Fruit fly (Drosophila melanogaster) whole organism, wandering third instar larva: ENCODE results near the gene h-cup.

Experiments used
- Abd-B ChIP-seq: fragments of >200 bp; optimal IDR thresholded peaks from 2 replicates; lab custom pipeline; 2017; ENCODE audit warnings: missing biosample characterization, missing genetic modification characterization
- CG32264 ChIP-seq: fragments of 200-800 bp; sonication (Bioruptor generic); optimal IDR thresholded peaks from 2 replicates; lab custom pipeline; 2016; ENCODE audit warnings: missing biosample characterization, missing genetic modification characterization
- CG9705 ChIP-seq: fragments of 200-800 bp; sonication (Bioruptor generic); optimal IDR thresholded peaks from 2 replicates; lab custom pipeline; 2018; ENCODE audit warnings: missing biosample characterization, mild to moderate bottlenecking, missing genetic modification characterization
- CrebA ChIP-seq: fragments of 200-800 bp; sonication (Bioruptor generic); optimal IDR thresholded peaks from 2 replicates; lab custom pipeline; 2016; ENCODE audit warnings: missing biosample characterization, mild to moderate bottlenecking, missing genetic modification characterization, borderline replicate concordance
- Dfd ChIP-seq: fragments of >200 bp; optimal IDR thresholded peaks from 2 replicates; lab custom pipeline; 2017; ENCODE audit warnings: missing biosample characterization, missing genetic modification characterization
- Dif ChIP-seq: fragments of 200-275, 200-300 bp; sonication (Bioruptor generic); optimal IDR thresholded peaks from 2 replicates; lab custom pipeline; 2018; ENCODE audit warnings: missing biosample characterization, missing genetic modification characterization; ENCODE audit not compliant: partially characterized antibody
- GATAd ChIP-seq: sonication (Bioruptor generic); optimal IDR thresholded peaks from 2 replicates; lab custom pipeline; 2016; ENCODE audit warnings: missing biosample characterization, missing genetic modification characterization
- HLH106 ChIP-seq: fragments of 200-800 bp; optimal IDR thresholded peaks from 3 replicates; lab custom pipeline; 2019; ENCODE audit warnings: missing biosample characterization, mild to moderate bottlenecking, missing genetic modification characterization, moderate library complexity
- Hnf4 ChIP-seq: fragments of 200-800 bp; sonication (Bioruptor generic); optimal IDR thresholded peaks from 2 replicates; lab custom pipeline; 2016; ENCODE audit warnings: missing biosample characterization, mild to moderate bottlenecking, missing genetic modification characterization
- Hr78 ChIP-seq: fragments of >200 bp; optimal IDR thresholded peaks from 2 replicates; lab custom pipeline; 2017; ENCODE audit warnings: missing biosample characterization, missing genetic modification characterization
- Hr83 ChIP-seq: fragments of 200-300 bp; sonication (Bioruptor generic); optimal IDR thresholded peaks from 2 replicates; lab custom pipeline; 2016; ENCODE audit warnings: missing biosample characterization, mild to moderate bottlenecking, missing genetic modification characterization, moderate library complexity; ENCODE audit not compliant: poor library complexity, severe bottlenecking
- Jra ChIP-seq: sonication (Bioruptor generic); optimal IDR thresholded peaks from 2 replicates; lab custom pipeline; 2016; ENCODE audit warnings: missing biosample characterization, missing genetic modification characterization
- Mio ChIP-seq: sonication (Bioruptor generic); optimal IDR thresholded peaks from 2 replicates; lab custom pipeline; 2016; ENCODE audit warnings: missing biosample characterization, missing genetic modification characterization
- Myc ChIP-seq: fragments of >200 bp; optimal IDR thresholded peaks from 2 replicates; lab custom pipeline; 2017
- N ChIP-seq: fragments of >200 bp; optimal IDR thresholded peaks from 2 replicates; lab custom pipeline; 2018; ENCODE audit warnings: missing biosample characterization, missing external identifiers, missing genetic modification characterization
- OdsH ChIP-seq: fragments of 200-800 bp; sonication (Bioruptor generic); optimal IDR thresholded peaks from 2 replicates; lab custom pipeline; 2016; ENCODE audit warnings: missing biosample characterization, mild to moderate bottlenecking, missing genetic modification characterization
- Rel ChIP-seq, 2 experiments: fragments of 200-800 bp; sonication (Bioruptor generic) in 1 of 2; optimal IDR thresholded peaks; 2 replicates in 1 of 2; 3 replicates in 1 of 2; lab custom pipeline; 2016 to 2019; ENCODE audit warnings: mild to moderate bottlenecking in 2 of 2, missing biosample characterization in 2 of 2, missing genetic modification characterization in 2 of 2, moderate library complexity in 1 of 2
- Sp1 ChIP-seq: fragments of 200-800 bp; sonication (Bioruptor generic); optimal IDR thresholded peaks from 3 replicates; lab custom pipeline; 2019; ENCODE audit warnings: missing biosample characterization, mild to moderate bottlenecking, missing genetic modification characterization, moderate library complexity
- Vsx2 ChIP-seq: fragments of 200-300, 225-300 bp; sonication (Bioruptor generic); optimal IDR thresholded peaks from 2 replicates; lab custom pipeline; 2018; ENCODE audit warnings: missing biosample characterization, missing genetic modification characterization; ENCODE audit not compliant: partially characterized antibody
- brk ChIP-seq: fragments of 200-800 bp; sonication (Bioruptor generic); optimal IDR thresholded peaks from 2 replicates; lab custom pipeline; 2016; ENCODE audit warnings: missing biosample characterization, mild to moderate bottlenecking, missing genetic modification characterization
- dl ChIP-seq, 2 experiments: fragments of 175-275, 200-275 bp in 1 of 2; fragments of 200-275 bp in 1 of 2; sonication (Bioruptor generic); optimal IDR thresholded peaks; lab custom pipeline; 2018; ENCODE audit warnings: mild to moderate bottlenecking in 2 of 2, missing biosample characterization in 2 of 2, missing genetic modification characterization in 2 of 2, moderate library complexity in 2 of 2; ENCODE audit not compliant: partially characterized antibody in 2 of 2, insufficient read depth in 1 of 2
- dmrt93B ChIP-seq: fragments of 200-800 bp; sonication (Bioruptor generic); optimal IDR thresholded peaks from 2 replicates; lab custom pipeline; 2018; ENCODE audit warnings: missing biosample characterization, mild to moderate bottlenecking, missing genetic modification characterization
- dsf ChIP-seq: sonication (Bioruptor generic); optimal IDR thresholded peaks from 2 replicates; lab custom pipeline; 2016; ENCODE audit warnings: missing biosample characterization, missing genetic modification characterization, borderline replicate concordance
- ey ChIP-seq: fragments of 200-800 bp; sonication (Bioruptor generic); optimal IDR thresholded peaks from 2 replicates; lab custom pipeline; 2016; ENCODE audit warnings: missing biosample characterization, missing genetic modification characterization
- foxo ChIP-seq, 2 experiments: fragments of 200-800 bp; sonication (Bioruptor generic); optimal IDR thresholded peaks; 2 replicates in 1 of 2; 3 replicates in 1 of 2; lab custom pipeline; 2016 to 2017; ENCODE audit warnings: missing biosample characterization in 2 of 2, missing genetic modification characterization in 2 of 2
- fru ChIP-seq: fragments of 200-800 bp; sonication (Bioruptor generic); optimal IDR thresholded peaks from 3 replicates; lab custom pipeline; 2016; ENCODE audit warnings: missing biosample characterization, mild to moderate bottlenecking, missing genetic modification characterization
- h ChIP-seq: fragments of 200-800 bp; sonication (Bioruptor generic); optimal IDR thresholded peaks from 3 replicates; lab custom pipeline; 2016; ENCODE audit warnings: missing biosample characterization, mild to moderate bottlenecking, missing genetic modification characterization
- jim ChIP-seq: fragments of 175-275, 200-325 bp; sonication (Bioruptor generic); optimal IDR thresholded peaks from 2 replicates; lab custom pipeline; 2016; ENCODE audit warnings: missing biosample characterization, mild to moderate bottlenecking, missing genetic modification characterization
- lola ChIP-seq: fragments of >200 bp; optimal IDR thresholded peaks from 2 replicates; lab custom pipeline; 2017; ENCODE audit warnings: missing biosample characterization, missing genetic modification characterization
- pan ChIP-seq: fragments of >200 bp; optimal IDR thresholded peaks from 2 replicates; lab custom pipeline; 2017
- psq ChIP-seq: fragments of 200-800 bp; sonication (Bioruptor generic); optimal IDR thresholded peaks from 3 replicates; lab custom pipeline; 2017; ENCODE audit warnings: missing biosample characterization, mild to moderate bottlenecking, missing genetic modification characterization, moderate library complexity
- rgr ChIP-seq: fragments of 200-800 bp; sonication (Bioruptor generic); optimal IDR thresholded peaks from 3 replicates; lab custom pipeline; 2016; ENCODE audit warnings: missing biosample characterization, mild to moderate bottlenecking, missing genetic modification characterization
- sage ChIP-seq: fragments of 200-800 bp; sonication (Bioruptor generic); optimal IDR thresholded peaks from 2 replicates; lab custom pipeline; 2016; ENCODE audit warnings: missing biosample characterization, mild to moderate bottlenecking, missing genetic modification characterization
- sv ChIP-seq: fragments of 200-800 bp; sonication (Bioruptor generic); optimal IDR thresholded peaks from 3 replicates; lab custom pipeline; 2016; ENCODE audit warnings: missing biosample characterization, missing genetic modification characterization
- tai ChIP-seq: sonication (Bioruptor generic); optimal IDR thresholded peaks from 2 replicates; lab custom pipeline; 2016; ENCODE audit warnings: missing biosample characterization, missing genetic modification characterization
- usp ChIP-seq: fragments of >200 bp; optimal IDR thresholded peaks from 2 replicates; lab custom pipeline; 2017; ENCODE audit warnings: missing biosample characterization, missing genetic modification characterization
- woc ChIP-seq: sonication (Bioruptor generic); optimal IDR thresholded peaks from 2 replicates; lab custom pipeline; 2016; ENCODE audit warnings: missing biosample characterization, mild to moderate bottlenecking, missing genetic modification characterization

The h-cup gene

DNA sequence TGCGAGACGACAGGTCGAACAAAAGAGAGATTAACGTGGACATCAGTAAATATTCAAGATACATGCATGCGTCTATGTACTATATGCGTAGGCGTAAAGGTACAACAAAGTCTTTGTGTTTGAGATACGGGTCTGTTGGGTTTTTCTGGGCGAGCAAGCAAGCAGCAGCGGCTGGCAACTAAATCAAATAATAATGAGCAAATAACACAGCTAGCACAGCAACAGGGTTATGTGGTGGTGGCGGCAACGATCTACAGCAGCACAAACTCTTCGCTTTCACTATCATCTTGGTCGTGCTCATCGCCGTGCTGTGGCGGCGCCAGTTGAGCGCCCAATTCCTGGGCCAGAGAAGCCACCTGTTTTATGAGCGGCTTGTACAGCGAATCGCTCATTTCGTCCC is 28.7 kb downstream of the h-cup start:
- no peak for TF ChIP-seq psq (GFP tag; lab: Kevin White, UChicago)
- no peak for TF ChIP-seq sv (GFP tag; lab: Kevin White, UChicago)
- TF ChIP-seq CG32264 (GFP tag; lab: Kevin White, UChicago), result no peak
- no peak for TF ChIP-seq Rel (GFP tag; optimal IDR thresholded peaks at IDR 0.05; lab: Kevin White, UChicago)
- no peak for TF ChIP-seq Rel (tag; optimal IDR thresholded peaks at IDR 0.05; lab: Kevin White, UChicago)
- TF ChIP-seq Vsx2 (GFP tag; lab: Kevin White, UChicago), result no peak
- TF ChIP-seq foxo (GFP tag; optimal IDR thresholded peaks at IDR 0.05; lab: Kevin White, UChicago), result no peak
- TF ChIP-seq dmrt93B, result no peak
- no peak for TF ChIP-seq Myc (lab: Kevin White, UChicago)
- TF ChIP-seq brk (GFP tag; lab: Kevin White, UChicago), result no peak
- TF ChIP-seq Jra (GFP tag; lab: Kevin White, UChicago), result no peak
- TF ChIP-seq Hr78 (GFP tag; lab: Kevin White, UChicago), result no peak
- no peak for TF ChIP-seq Hnf4 (GFP tag; lab: Kevin White, UChicago)
- no peak for TF ChIP-seq Mio (GFP tag; lab: Kevin White, UChicago)
- TF ChIP-seq usp (GFP tag; lab: Kevin White, UChicago), result no peak
- TF ChIP-seq Abd-B (GFP tag; lab: Kevin White, UChicago), result no peak
- no peak for TF ChIP-seq GATAd (GFP tag; lab: Kevin White, UChicago)
- no peak for TF ChIP-seq fru (GFP tag; lab: Kevin White, UChicago)
- no peak for TF ChIP-seq Sp1 (GFP tag; lab: Kevin White, UChicago)
- TF ChIP-seq pan (lab: Kevin White, UChicago), result no peak
- TF ChIP-seq Hr83, result no peak

DNA sequence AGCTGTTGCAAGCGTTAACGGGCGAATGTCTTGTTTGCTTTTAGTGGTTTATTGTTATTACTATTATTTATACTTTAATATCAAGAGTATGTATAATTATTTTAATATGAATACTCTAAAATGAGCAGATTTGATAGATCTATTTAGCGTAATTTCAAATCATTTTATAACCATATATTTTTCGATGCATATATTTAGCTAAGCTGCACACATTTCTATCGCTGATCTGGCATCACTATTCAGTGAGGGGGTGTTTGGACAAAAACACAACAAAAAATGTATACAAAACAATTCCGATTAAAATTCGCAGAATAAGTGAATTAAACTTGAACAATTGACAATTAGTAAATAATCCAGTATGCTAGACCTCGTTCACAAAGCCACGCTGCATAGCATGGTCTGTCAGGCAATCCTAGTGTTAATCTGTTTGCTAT is 31.7 kb downstream of the h-cup start, which contains the start of the genes Trs33 and Tmtc4:
Gene Trs33, minus strand, starts transcription at position 3 of the 434 bp plus-strand sequence.
Gene Tmtc4, plus strand, starts transcription at position 233 of the 434 bp plus-strand sequence.
- TF ChIP-seq Abd-B (GFP tag; lab: Kevin White, UChicago) (no peak), ey (no peak), Dif (GFP tag; lab: Kevin White, UChicago) (no peak), rgr (peak; percentile 70), h (GFP tag; lab: Kevin White, UChicago) (peak; percentile 49), Hr83 (peak; percentile 23), Mio (GFP tag; lab: Kevin White, UChicago) (no peak), woc (peak; percentile 71), Sp1 (GFP tag; lab: Kevin White, UChicago) (peak; percentile 29), OdsH (peak; percentile 11), Vsx2 (GFP tag; lab: Kevin White, UChicago) (no peak), fru (GFP tag; lab: Kevin White, UChicago) (no peak), foxo (GFP tag; optimal IDR thresholded peaks at IDR 0.05; lab: Kevin White, UChicago) (peak in 1 of 2 experiments; percentile 66), psq (GFP tag; lab: Kevin White, UChicago) (peak; percentile 51), GATAd (GFP tag; lab: Kevin White, UChicago) (no peak), brk (GFP tag; lab: Kevin White, UChicago) (no peak), N (no peak), HLH106 (tag; lab: Kevin White, UChicago) (peak; percentile 67), CG9705 (GFP tag; lab: Kevin White, UChicago) (peak; percentile 56), Dfd (GFP tag; lab: Kevin White, UChicago) (no peak), dl (GFP tag; optimal IDR thresholded peaks at IDR 0.05; lab: Kevin White, UChicago; ENCODE audit: insufficient read depth in 1 of 2, partially characterized antibody in 2 of 2) (no peak), dmrt93B (no peak), Jra (GFP tag; lab: Kevin White, UChicago) (no peak), Myc (lab: Kevin White, UChicago) (peak; percentile 87), Rel (GFP tag; optimal IDR thresholded peaks at IDR 0.05; lab: Kevin White, UChicago) (no peak), Rel (tag; optimal IDR thresholded peaks at IDR 0.05; lab: Kevin White, UChicago) (peak; percentile 51)
- TF ChIP-seq, all 38 proteins: peak for 12

DNA sequence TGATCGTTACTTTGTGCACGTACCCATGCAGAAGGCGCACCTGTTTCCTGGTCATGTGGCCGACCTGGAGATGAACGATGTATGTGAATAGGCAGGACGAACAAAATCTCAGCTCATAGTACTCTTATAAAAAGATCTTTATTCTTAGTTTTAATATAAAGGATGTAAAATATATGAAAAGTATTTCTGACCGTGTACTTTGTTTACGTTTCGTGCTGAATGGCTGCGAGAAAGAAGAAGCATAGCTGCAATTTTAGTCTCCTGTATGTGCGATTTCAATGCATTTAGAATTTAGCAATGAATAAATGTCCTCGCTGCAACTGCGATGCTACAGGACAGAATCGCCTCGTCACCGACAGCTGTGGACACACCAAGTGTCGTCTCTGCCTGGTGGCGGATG is 34.9 kb downstream of the h-cup start, which contains the start of the genes CG42726 and CG42727:
Gene CG42726, plus strand, starts transcription at position 227 of the 400 bp plus-strand sequence.
Gene CG42727, plus strand, starts transcription at position 227 of the 400 bp plus-strand sequence.
- TF ChIP-seq psq (GFP tag; lab: Kevin White, UChicago), result no peak
- no peak for TF ChIP-seq sage
- TF ChIP-seq Myc (lab: Kevin White, UChicago), result no peak
- TF ChIP-seq Jra (GFP tag; lab: Kevin White, UChicago), result no peak
- TF ChIP-seq rgr, result peak; percentile 56
- no peak for TF ChIP-seq CrebA (GFP tag; lab: Kevin White, UChicago)
- peak; percentile 27 for TF ChIP-seq ey
- TF ChIP-seq Rel (GFP tag; optimal IDR thresholded peaks at IDR 0.05; lab: Kevin White, UChicago), result no peak
- TF ChIP-seq Rel (tag; optimal IDR thresholded peaks at IDR 0.05; lab: Kevin White, UChicago), result no peak
- TF ChIP-seq Sp1 (GFP tag; lab: Kevin White, UChicago), result peak; percentile 28
- peak; percentile 14 for TF ChIP-seq sv (GFP tag; lab: Kevin White, UChicago)
- no peak for TF ChIP-seq Dif (GFP tag; lab: Kevin White, UChicago)
- no peak for TF ChIP-seq fru (GFP tag; lab: Kevin White, UChicago)
- TF ChIP-seq Vsx2 (GFP tag; lab: Kevin White, UChicago), result no peak
- TF ChIP-seq OdsH, result peak; percentile 18
- no peak for TF ChIP-seq GATAd (GFP tag; lab: Kevin White, UChicago)
- TF ChIP-seq N, result no peak
- no peak for TF ChIP-seq Mio (GFP tag; lab: Kevin White, UChicago)
- peak; percentile 16 for TF ChIP-seq CG9705 (GFP tag; lab: Kevin White, UChicago)
- no peak for TF ChIP-seq Hnf4 (GFP tag; lab: Kevin White, UChicago)
- peak in 1 of 2 experiments; percentile 60 for TF ChIP-seq foxo (GFP tag; optimal IDR thresholded peaks at IDR 0.05; lab: Kevin White, UChicago)
- TF ChIP-seq h (GFP tag; lab: Kevin White, UChicago), result peak; percentile 43
- peak; percentile 45 for TF ChIP-seq HLH106 (tag; lab: Kevin White, UChicago)
- TF ChIP-seq jim (GFP tag; lab: Kevin White, UChicago), result no peak
- no peak for TF ChIP-seq usp (GFP tag; lab: Kevin White, UChicago)
- TF ChIP-seq Hr83, result no peak
- TF ChIP-seq brk (GFP tag; lab: Kevin White, UChicago), result no peak
- TF ChIP-seq Hr78 (GFP tag; lab: Kevin White, UChicago), result no peak
- no peak for TF ChIP-seq Dfd (GFP tag; lab: Kevin White, UChicago)
- no peak for TF ChIP-seq Abd-B (GFP tag; lab: Kevin White, UChicago)
- no peak for TF ChIP-seq lola
- no peak for TF ChIP-seq dsf (GFP tag; lab: Kevin White, UChicago)
- TF ChIP-seq dmrt93B, result no peak
- TF ChIP-seq dl (GFP tag; optimal IDR thresholded peaks at IDR 0.05; lab: Kevin White, UChicago; ENCODE audit: insufficient read depth in 1 of 2, partially characterized antibody in 2 of 2), result no peak
- TF ChIP-seq tai (GFP tag; lab: Kevin White, UChicago), result no peak
